Worm (Caenorhabditis elegans) whole organism, L2 larva: ENCODE data around the gene nspg-1.

Experiments used
- R02D3.7 ChIP-seq: fragments of 150-350 bp; optimal IDR thresholded peaks from 2 replicates; lab custom pipeline; 2014; ENCODE audit warnings: missing biosample characterization, missing genetic modification characterization
- Y55F3AM.14 ChIP-seq: fragments of 200-800 bp; sonication (Bioruptor generic); optimal IDR thresholded peaks from 2 replicates; lab custom pipeline; 2018; ENCODE audit warnings: mild to moderate bottlenecking, missing genetic modification characterization, missing compliant biosample characterization
- elt-1 ChIP-seq: fragments of 150-350 bp; optimal IDR thresholded peaks from 2 replicates; lab custom pipeline; 2014; ENCODE audit warnings: missing biosample characterization, missing genetic modification characterization
- fos-1 ChIP-seq: fragments of 150-350 bp; optimal IDR thresholded peaks from 2 replicates; lab custom pipeline; 2014; ENCODE audit warnings: missing biosample characterization, missing genetic modification characterization
- gmeb-1 ChIP-seq: fragments of 150-350 bp; optimal IDR thresholded peaks from 2 replicates; lab custom pipeline; 2014; ENCODE audit warnings: missing biosample characterization, missing genetic modification characterization
- lin-39 ChIP-seq: fragments of 150-350 bp; optimal IDR thresholded peaks from 2 replicates; lab custom pipeline; 2014; ENCODE audit warnings: missing biosample characterization, missing genetic modification reagents, missing genetic modification characterization
- nhr-11 ChIP-seq: fragments of 150-350 bp; optimal IDR thresholded peaks from 2 replicates; lab custom pipeline; 2014; ENCODE audit warnings: missing biosample characterization, missing genetic modification characterization
- nhr-77 ChIP-seq: fragments of 150-350 bp; optimal IDR thresholded peaks from 2 replicates; lab custom pipeline; 2014; ENCODE audit warnings: missing biosample characterization, missing genetic modification characterization
- skn-1 ChIP-seq: sonication (generic microtip); optimal IDR thresholded peaks from 2 replicates; lab custom pipeline; 2017; ENCODE audit warnings: missing biosample characterization, missing genetic modification characterization
- unc-39 ChIP-seq: fragments of 150-350 bp; optimal IDR thresholded peaks from 2 replicates; lab custom pipeline; 2014; ENCODE audit warnings: missing biosample characterization, missing genetic modification characterization
- zag-1 ChIP-seq: fragments of 150-350 bp; optimal IDR thresholded peaks from 2 replicates; lab custom pipeline; 2014; ENCODE audit warnings: missing biosample characterization, missing genetic modification characterization

- no peak for TF ChIP-seq nhr-11 (tag; lab: Kevin White, UChicago)
- no peak for TF ChIP-seq unc-39 (tag; lab: Kevin White, UChicago)
- no peak for TF ChIP-seq nhr-77
- TF ChIP-seq zag-1 (tag; lab: Kevin White, UChicago): no peak
- no peak for TF ChIP-seq R02D3.7 (tag; lab: Kevin White, UChicago)
- TF ChIP-seq Y55F3AM.14 (GFP tag; lab: Kevin White, UChicago): no peak
- TF ChIP-seq fos-1 (tag; lab: Kevin White, UChicago): no peak
- TF ChIP-seq lin-39 (tag; lab: Kevin White, UChicago): no peak
- no peak for TF ChIP-seq gmeb-1
- TF ChIP-seq elt-1 (tag; lab: Kevin White, UChicago): no peak
- no peak for TF ChIP-seq skn-1
These were observed 13.5 kb upstream of the nspg-1 start for ce11 chrV:12881396-12881795.
